Fruit fly (Drosophila melanogaster) whole organism, prepupa: ENCODE data around the gene emc.

Experiments
- Blimp-1 ChIP-seq: fragments of 200-800 bp; sonication (Bioruptor generic); optimal IDR thresholded peaks from 3 replicates; lab custom pipeline; 2017; ENCODE audit warnings: missing biosample characterization, missing genetic modification characterization, mild to moderate bottlenecking, moderate library complexity, missing genetic modification reagents
- CG10631 ChIP-seq: fragments of 200-800 bp; sonication (Bioruptor generic); optimal IDR thresholded peaks from 2 replicates; lab custom pipeline; 2016; ENCODE audit warnings: missing biosample characterization, missing genetic modification characterization
- CG10669 ChIP-seq: fragments of 200-800 bp; sonication (Bioruptor generic); optimal IDR thresholded peaks from 3 replicates; lab custom pipeline; 2018; ENCODE audit warnings: missing biosample characterization, mild to moderate bottlenecking, missing genetic modification characterization, moderate library complexity
- CG11762 ChIP-seq: fragments of 200-800 bp; sonication (Bioruptor generic); optimal IDR thresholded peaks from 3 replicates; lab custom pipeline; 2016; ENCODE audit warnings: missing biosample characterization, missing genetic modification characterization; ENCODE audit not compliant: insufficient read depth
- CG11902 ChIP-seq: fragments of 200-800 bp; sonication (Bioruptor generic); optimal IDR thresholded peaks from 3 replicates; lab custom pipeline; 2016; ENCODE audit warnings: missing biosample characterization, missing genetic modification characterization
- CG15336 ChIP-seq: fragments of 200-800 bp; sonication (Bioruptor generic); IDR thresholded peaks from 2 replicates; pipeline ENCODE4 v1.3.6; 2022; ENCODE audit warnings: missing biosample characterization, missing genetic modification characterization
- CG1621 ChIP-seq: fragments of 200-800 bp; sonication (Bioruptor generic); optimal IDR thresholded peaks from 3 replicates; lab custom pipeline; 2018; ENCODE audit warnings: missing biosample characterization, mild to moderate bottlenecking, missing genetic modification characterization
- CG16779 ChIP-seq: fragments of 200-800 bp; sonication (Bioruptor generic); optimal IDR thresholded peaks from 3 replicates; lab custom pipeline; 2017; ENCODE audit warnings: missing biosample characterization, mild to moderate bottlenecking, missing genetic modification characterization
- CG3032 ChIP-seq: fragments of 200-800 bp; optimal IDR thresholded peaks from 2 replicates; lab custom pipeline; 2019; ENCODE audit warnings: missing biosample characterization, mild to moderate bottlenecking, missing genetic modification characterization, moderate library complexity
- CG34406 ChIP-seq: fragments of 200-800 bp; sonication (Bioruptor generic); optimal IDR thresholded peaks from 3 replicates; lab custom pipeline; 2016; ENCODE audit warnings: missing biosample characterization, missing genetic modification characterization
- CG3919 ChIP-seq: fragments of 200-800 bp; sonication (Bioruptor generic); optimal IDR thresholded peaks from 3 replicates; lab custom pipeline; 2016; ENCODE audit warnings: missing biosample characterization, missing genetic modification characterization
- CG4318 ChIP-seq: fragments of 200-800 bp; sonication (Bioruptor generic); optimal IDR thresholded peaks from 3 replicates; lab custom pipeline; 2017; ENCODE audit warnings: missing biosample characterization, mild to moderate bottlenecking, missing genetic modification characterization
- CG6163 ChIP-seq: fragments of 200-800 bp; sonication (Bioruptor generic); IDR thresholded peaks from 3 replicates; pipeline ENCODE4 v1.3.6; 2022; ENCODE audit warnings: missing biosample characterization, missing genetic modification characterization
- CG6276 ChIP-seq: fragments of 200-800 bp; sonication (Bioruptor generic); optimal IDR thresholded peaks from 2 replicates; lab custom pipeline; 2017; ENCODE audit warnings: missing biosample characterization, mild to moderate bottlenecking, missing genetic modification characterization
- CG6792 ChIP-seq: fragments of 200-800 bp; sonication (Bioruptor generic); optimal IDR thresholded peaks from 3 replicates; lab custom pipeline; 2016; ENCODE audit warnings: missing biosample characterization, missing genetic modification characterization
- CG6808 ChIP-seq: fragments of 200-800 bp; sonication (Bioruptor generic); optimal IDR thresholded peaks from 3 replicates; lab custom pipeline; 2017; ENCODE audit warnings: missing biosample characterization, missing genetic modification characterization, mild to moderate bottlenecking, moderate library complexity, missing genetic modification reagents
- CG6854 ChIP-seq: fragments of 200-800 bp; sonication (Bioruptor generic); optimal IDR thresholded peaks from 2 replicates; lab custom pipeline; 2017; ENCODE audit warnings: missing biosample characterization, mild to moderate bottlenecking, missing genetic modification characterization
- CG7368 ChIP-seq: fragments of 200-800 bp; sonication (Bioruptor generic); optimal IDR thresholded peaks from 3 replicates; lab custom pipeline; 2016; ENCODE audit warnings: missing biosample characterization, missing genetic modification characterization
- CG8119 ChIP-seq: fragments of 200-800 bp; sonication (Bioruptor generic); IDR thresholded peaks from 3 replicates; pipeline ENCODE4 v1.3.6; 2022; ENCODE audit warnings: missing biosample characterization, missing genetic modification characterization
- CG8319 ChIP-seq: fragments of 200-800 bp; sonication (Bioruptor generic); optimal IDR thresholded peaks from 3 replicates; lab custom pipeline; 2016; ENCODE audit warnings: missing biosample characterization, missing genetic modification characterization
- CG8632 ChIP-seq: fragments of 200-800 bp; sonication (Bioruptor generic); optimal IDR thresholded peaks from 3 replicates; lab custom pipeline; 2016; ENCODE audit warnings: missing biosample characterization, missing genetic modification characterization
- Eip75B ChIP-seq: fragments of 200-800 bp; sonication (Bioruptor generic); optimal IDR thresholded peaks from 3 replicates; lab custom pipeline; 2016; ENCODE audit warnings: missing biosample characterization, missing genetic modification characterization
- Eip78C ChIP-seq: fragments of 200-800 bp; sonication (Bioruptor generic); peaks from one replicate; lab custom pipeline; 2016; ENCODE audit warnings: missing biosample characterization, missing genetic modification characterization
- Eip93F ChIP-seq: fragments of 200-800 bp; sonication (Bioruptor generic); optimal IDR thresholded peaks from 2 replicates; lab custom pipeline; 2016; ENCODE audit warnings: missing biosample characterization, mild to moderate bottlenecking, missing genetic modification characterization
- Ets21C ChIP-seq: fragments of 200-800 bp; sonication (Bioruptor generic); optimal IDR thresholded peaks from 3 replicates; lab custom pipeline; 2016; ENCODE audit warnings: missing biosample characterization, missing genetic modification characterization
- Ets96B ChIP-seq: fragments of 200-800 bp; optimal IDR thresholded peaks from 2 replicates; lab custom pipeline; 2019; ENCODE audit warnings: missing biosample characterization, mild to moderate bottlenecking, missing genetic modification characterization, moderate library complexity
- Gug ChIP-seq: fragments of 200-800 bp; sonication (Bioruptor generic); IDR thresholded peaks from 2 replicates; pipeline ENCODE4 v1.3.6; 2022; ENCODE audit warnings: missing biosample characterization, missing genetic modification characterization
- Hr39 ChIP-seq: fragments of 200-800 bp; sonication (Bioruptor generic); optimal IDR thresholded peaks from 2 replicates; lab custom pipeline; 2016; ENCODE audit warnings: missing biosample characterization, missing genetic modification characterization
- Hr4 ChIP-seq: fragments of 200-800 bp; sonication (Bioruptor generic); optimal IDR thresholded peaks from 3 replicates; lab custom pipeline; 2016; ENCODE audit warnings: missing biosample characterization, missing genetic modification characterization
- Met ChIP-seq: fragments of 200-800 bp; sonication (Bioruptor generic); optimal IDR thresholded peaks from 3 replicates; lab custom pipeline; 2016; ENCODE audit warnings: missing biosample characterization, missing genetic modification characterization
- OdsH ChIP-seq: fragments of 200-800 bp; sonication (Bioruptor generic); optimal IDR thresholded peaks from 3 replicates; lab custom pipeline; 2016; ENCODE audit warnings: missing biosample characterization, missing genetic modification characterization
- Smox ChIP-seq: fragments of 200-800 bp; sonication (Bioruptor generic); optimal IDR thresholded peaks from 3 replicates; lab custom pipeline; 2016; ENCODE audit warnings: missing biosample characterization, missing genetic modification characterization
- Sox102F ChIP-seq: fragments of 200-800 bp; sonication (Bioruptor generic); optimal IDR thresholded peaks from 2 replicates; lab custom pipeline; 2016; ENCODE audit warnings: missing biosample characterization, mild to moderate bottlenecking, missing genetic modification characterization
- Sox15 ChIP-seq: fragments of 200-800 bp; sonication (Bioruptor generic); optimal IDR thresholded peaks from 3 replicates; lab custom pipeline; 2016; ENCODE audit warnings: missing biosample characterization, missing genetic modification characterization
- cyc ChIP-seq: fragments of 200-800 bp; sonication (Bioruptor generic); optimal IDR thresholded peaks from 3 replicates; lab custom pipeline; 2016; ENCODE audit warnings: missing biosample characterization, missing genetic modification characterization
- dsx ChIP-seq: fragments of 200-800 bp; optimal IDR thresholded peaks from 3 replicates; lab custom pipeline; 2019; ENCODE audit warnings: missing biosample characterization, mild to moderate bottlenecking, missing genetic modification characterization, moderate library complexity; ENCODE audit not compliant: poor library complexity, severe bottlenecking
- esn ChIP-seq: fragments of 200-800 bp; sonication (Bioruptor generic); optimal IDR thresholded peaks from 2 replicates; lab custom pipeline; 2016; ENCODE audit warnings: missing biosample characterization, mild to moderate bottlenecking, missing genetic modification characterization, moderate library complexity
- fd85E ChIP-seq: fragments of 200-800 bp; sonication (Bioruptor generic); optimal IDR thresholded peaks from 3 replicates; lab custom pipeline; 2016; ENCODE audit warnings: missing biosample characterization, missing genetic modification characterization
- fkh ChIP-seq: fragments of 200-800 bp; sonication (Bioruptor generic); optimal IDR thresholded peaks from 3 replicates; lab custom pipeline; 2017; ENCODE audit warnings: missing biosample characterization, mild to moderate bottlenecking, missing genetic modification characterization, moderate library complexity
- pdm3 ChIP-seq: fragments of 200-800 bp; sonication (Bioruptor generic); optimal IDR thresholded peaks from 3 replicates; lab custom pipeline; 2016; ENCODE audit warnings: missing biosample characterization, missing genetic modification characterization
- salr ChIP-seq, 2 experiments: fragments of 200-800 bp; sonication (Bioruptor generic); optimal IDR thresholded peaks; 3 replicates each; lab custom pipeline; 2016 to 2018; ENCODE audit warnings: missing biosample characterization in 2 of 2, missing genetic modification characterization in 2 of 2, mild to moderate bottlenecking in 1 of 2
- spab ChIP-seq: fragments of 200-800 bp; sonication (Bioruptor generic); optimal IDR thresholded peaks from 2 replicates; lab custom pipeline; 2017; ENCODE audit warnings: missing biosample characterization, mild to moderate bottlenecking, missing genetic modification characterization, missing genetic modification reagents
- ss ChIP-seq, 2 experiments: fragments of 200-800 bp; sonication (Bioruptor generic); optimal IDR thresholded peaks; 2 replicates in 1 of 2; 3 replicates in 1 of 2; lab custom pipeline; 2017 to 2018; ENCODE audit warnings: mild to moderate bottlenecking in 2 of 2, missing biosample characterization in 2 of 2, missing genetic modification characterization in 2 of 2, moderate library complexity in 1 of 2
- topi ChIP-seq: fragments of 200-800 bp; sonication (Bioruptor generic); optimal IDR thresholded peaks from 3 replicates; lab custom pipeline; 2016; ENCODE audit warnings: missing biosample characterization, missing genetic modification characterization
- vri ChIP-seq: fragments of 200-800 bp; sonication (Bioruptor generic); optimal IDR thresholded peaks from 3 replicates; lab custom pipeline; 2016; ENCODE audit warnings: missing biosample characterization, mild to moderate bottlenecking, missing genetic modification characterization

The emc gene

DNA sequence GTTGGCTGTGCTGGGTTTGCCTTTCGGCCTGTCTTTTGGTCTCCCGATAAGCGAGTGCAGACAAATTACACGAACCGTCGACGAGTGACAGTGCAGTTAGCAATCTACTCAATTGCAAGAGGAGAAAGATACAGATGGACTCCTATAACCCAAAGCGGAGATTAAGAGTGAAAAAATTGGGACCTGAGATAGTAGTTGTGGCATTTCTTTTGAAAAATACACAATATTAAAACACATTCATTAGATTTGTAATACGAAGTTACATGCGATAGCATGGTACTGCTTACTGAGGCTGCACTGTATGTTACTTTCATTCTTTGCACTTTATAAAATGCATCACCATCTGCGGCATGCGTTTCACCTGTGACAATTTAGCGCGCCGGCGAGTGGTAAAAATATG, 22.0 kb upstream of the emc start (continued):
- no peak for TF ChIP-seq Gug (GFP tag; lab: Robert Waterston, UW)
- peak; percentile 20 for TF ChIP-seq CG3919 (GFP tag; lab: Kevin White, UChicago)
- TF ChIP-seq fd85E (GFP tag; lab: Kevin White, UChicago), result no peak
- peak; percentile 61 for TF ChIP-seq Hr39
- peak; percentile 28 for TF ChIP-seq Eip75B (GFP tag; lab: Kevin White, UChicago)
- TF ChIP-seq OdsH (GFP tag; lab: Kevin White, UChicago), result peak; percentile 23
- peak; percentile 48 for TF ChIP-seq cyc (GFP tag; lab: Kevin White, UChicago)
- no peak for TF ChIP-seq CG7368
- TF ChIP-seq Sox15 (GFP tag; lab: Kevin White, UChicago), result no peak
- TF ChIP-seq spab (GFP tag; lab: Kevin White, UChicago), result no peak
- TF ChIP-seq CG1621 (tag; lab: Kevin White, UChicago), result no peak
- no peak for TF ChIP-seq dsx (GFP tag; lab: Kevin White, UChicago)
- no peak for TF ChIP-seq salr (GFP tag; optimal IDR thresholded peaks at IDR 0.05; lab: Kevin White, UChicago)
- peak; percentile 32 for TF ChIP-seq Ets21C
- no peak for TF ChIP-seq CG11762 (GFP tag; lab: Kevin White, UChicago)
- peak; percentile 16 for TF ChIP-seq CG6792
- peak; percentile 11 for TF ChIP-seq CG34406 (GFP tag; lab: Kevin White, UChicago)
- TF ChIP-seq Eip93F (GFP tag; lab: Kevin White, UChicago), result no peak
- TF ChIP-seq CG3032 (tag; lab: Kevin White, UChicago), result no peak
- TF ChIP-seq CG6163 (GFP tag; lab: Robert Waterston, UW), result peak; percentile 17; the same call in 1 of the 3 replicates
- no peak for TF ChIP-seq CG6854
- peak; percentile 26 for TF ChIP-seq CG8319 (GFP tag; lab: Kevin White, UChicago)
- peak; percentile 57 for TF ChIP-seq Smox (GFP tag; lab: Kevin White, UChicago)
- TF ChIP-seq Eip78C, result peak; percentile 83
- no peak for TF ChIP-seq CG6276 (GFP tag; lab: Kevin White, UChicago)
- no peak for TF ChIP-seq Hr4
- no peak for TF ChIP-seq ss (GFP tag; optimal IDR thresholded peaks at IDR 0.05; lab: Kevin White, UChicago)
- peak; percentile 60 for TF ChIP-seq Met (GFP tag; lab: Kevin White, UChicago)

dm6 chr3L:727874-728273, 21.3 kb upstream of the emc start:
- TF ChIP-seq spab (GFP tag; lab: Kevin White, UChicago) (peak; percentile 20), Smox (GFP tag; lab: Kevin White, UChicago) (peak; percentile 86), Blimp-1 (GFP tag; lab: Kevin White, UChicago) (peak; percentile 54), salr (GFP tag; optimal IDR thresholded peaks at IDR 0.05; lab: Kevin White, UChicago) (no peak), OdsH (GFP tag; lab: Kevin White, UChicago) (peak; percentile 57), fd85E (GFP tag; lab: Kevin White, UChicago) (no peak), Eip78C (peak; percentile 82), pdm3 (GFP tag; lab: Kevin White, UChicago) (peak; percentile 75), CG11762 (GFP tag; lab: Kevin White, UChicago) (peak; percentile 26), topi (GFP tag; lab: Kevin White, UChicago) (peak; percentile 89), fkh (GFP tag; lab: Kevin White, UChicago) (no peak), Hr4 (no peak), CG6808 (GFP tag; lab: Kevin White, UChicago) (no peak), Ets96B (tag; lab: Kevin White, UChicago) (peak; percentile 26), CG11902 (peak; percentile 43), Ets21C (peak; percentile 84), CG7368 (peak; percentile 53), Met (GFP tag; lab: Kevin White, UChicago) (peak; percentile 92), vri (GFP tag; lab: Kevin White, UChicago) (peak; percentile 92), Sox102F (peak; percentile 90), CG15336 (GFP tag; lab: Robert Waterston, UW) (no peak), CG10669 (GFP tag; lab: Kevin White, UChicago) (peak; percentile 53), CG6854 (peak; percentile 76), Eip93F (GFP tag; lab: Kevin White, UChicago) (peak; percentile 83), CG8319 (GFP tag; lab: Kevin White, UChicago) (peak; percentile 29), CG8632 (GFP tag; lab: Kevin White, UChicago) (peak; percentile 31), ss (GFP tag; optimal IDR thresholded peaks at IDR 0.05; lab: Kevin White, UChicago) (no peak), CG3032 (tag; lab: Kevin White, UChicago) (peak; percentile 39), Gug (GFP tag; lab: Robert Waterston, UW) (no peak), CG8119 (GFP tag; lab: Robert Waterston, UW) (no peak), CG6792 (peak; percentile 78), Eip75B (GFP tag; lab: Kevin White, UChicago) (peak; percentile 68), CG10631 (GFP tag; lab: Kevin White, UChicago) (peak; percentile 51), esn (GFP tag; lab: Kevin White, UChicago) (peak; percentile 90), Sox15 (GFP tag; lab: Kevin White, UChicago) (peak; percentile 42), Hr39 (peak; percentile 91), CG16779 (no peak), CG4318 (GFP tag; lab: Kevin White, UChicago) (no peak), CG1621 (tag; lab: Kevin White, UChicago) (peak; percentile 32)
